Fruit fly (Drosophila melanogaster): ENCODE measurements around the gene CG43208.

DNA sequence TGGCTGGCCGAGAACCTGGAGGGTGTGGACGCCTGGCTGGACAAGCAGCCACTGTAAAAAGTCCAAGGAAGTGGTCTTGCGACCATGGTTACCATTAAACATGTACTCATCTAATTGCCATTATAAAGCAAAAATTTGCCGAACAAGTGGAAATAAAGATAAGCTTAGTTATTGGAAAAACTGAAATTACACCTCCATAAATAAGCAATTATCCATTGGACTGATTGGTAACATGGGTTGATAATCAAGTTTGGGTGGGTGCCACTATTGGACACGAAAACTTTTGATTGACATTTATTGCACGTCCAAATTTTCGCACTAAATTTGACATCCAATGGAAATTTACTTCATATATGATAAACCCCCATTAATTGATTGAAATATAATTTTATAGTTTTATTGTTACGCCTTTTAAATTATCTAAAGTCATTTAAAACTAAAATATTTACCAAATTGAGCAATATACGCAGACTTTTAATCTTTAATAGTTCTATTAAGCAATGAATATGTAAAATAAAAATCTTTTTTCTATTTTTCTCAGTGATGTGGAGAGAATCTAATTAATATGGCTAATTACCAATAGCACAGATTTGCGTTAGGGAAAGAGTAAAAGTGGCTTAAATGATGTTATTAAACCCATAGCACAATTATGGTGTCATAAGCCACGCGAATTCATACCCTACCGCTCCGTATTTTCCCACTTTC, 5.0 kb upstream of the CG43208 start, which contains the start of gene CG8774:
- TF ChIP-seq psq (optimal IDR thresholded peaks at IDR 0.05), result no peak
- TF ChIP-seq usp (GFP tag; optimal IDR thresholded peaks at IDR 0.05), result no peak
- no peak for TF ChIP-seq pan (optimal IDR thresholded peaks at IDR 0.05)
- no peak for TF ChIP-seq Dll (optimal IDR thresholded peaks at IDR 0.05)
- no peak for TF ChIP-seq CG8478 (optimal IDR thresholded peaks at IDR 0.05)
- no peak for TF ChIP-seq EcR (GFP tag; optimal IDR thresholded peaks at IDR 0.05)
